Worm (Caenorhabditis elegans) whole organism, L1 larva: ENCODE measurements around the gene B0244.15.

Experiments used
- C04F5.9 ChIP-seq: sonication (generic microtip); optimal IDR thresholded peaks from 2 replicates; lab custom pipeline; 2016; ENCODE audit warnings: missing genetic modification characterization, missing compliant biosample characterization
- C16A3.4 ChIP-seq: fragments of 150-350 bp; optimal IDR thresholded peaks from 2 replicates; lab custom pipeline; 2014; ENCODE audit warnings: missing biosample characterization, missing genetic modification characterization
- Y116A8C.19 ChIP-seq: sonication (generic microtip); optimal IDR thresholded peaks from 2 replicates; lab custom pipeline; 2016; ENCODE audit warnings: missing compliant biosample characterization, missing genetic modification characterization, borderline replicate concordance
- aly-2 ChIP-seq: fragments of 150-350 bp; optimal IDR thresholded peaks from 2 replicates; lab custom pipeline; 2014; ENCODE audit warnings: missing biosample characterization, missing genetic modification characterization
- blmp-1 ChIP-seq: fragments of 150-350 bp; optimal IDR thresholded peaks from 2 replicates; lab custom pipeline; 2014; ENCODE audit warnings: missing biosample characterization, missing genetic modification characterization
- ceh-8 ChIP-seq: fragments of 200-800 bp; sonication (Bioruptor generic); optimal IDR thresholded peaks from 2 replicates; lab custom pipeline; 2018; ENCODE audit warnings: mild to moderate bottlenecking, missing genetic modification characterization, moderate library complexity, missing compliant biosample characterization
- ceh-82 ChIP-seq, 3 experiments: fragments of 150-350 bp in 1 of 3; sonication (generic microtip) in 2 of 3; optimal IDR thresholded peaks; 2 replicates each; lab custom pipeline; 2014 to 2017; ENCODE audit warnings: missing biosample characterization in 3 of 3, missing genetic modification characterization in 3 of 3
- efl-1 ChIP-seq, 4 experiments: fragments of 150-350 bp; optimal IDR thresholded peaks in 3 of 4; peaks in 1 of 4; 1 replicate in 1 of 4; 2 replicates in 3 of 4; lab custom pipeline; 2014; ENCODE audit warnings: missing biosample characterization in 2 of 4, missing genetic modification characterization in 2 of 4, missing genetic modification reagents in 2 of 4
- efl-3 ChIP-seq: fragments of 200-800 bp; sonication (Bioruptor generic); optimal IDR thresholded peaks from 2 replicates; lab custom pipeline; 2018; ENCODE audit warnings: mild to moderate bottlenecking, missing genetic modification characterization, missing compliant biosample characterization
- elt-2 ChIP-seq: sonication (generic microtip); optimal IDR thresholded peaks from 2 replicates; lab custom pipeline; 2016; ENCODE audit warnings: missing genetic modification characterization, mild to moderate bottlenecking, inconsistent platforms, missing compliant biosample characterization, missing genetic modification reagents
- elt-3 ChIP-seq, 6 experiments: fragments of 150-350 bp in 1 of 6; sonication (generic microtip); optimal IDR thresholded peaks; 2 replicates each; lab custom pipeline; 2017 to 2018; ENCODE audit warnings: missing biosample characterization in 6 of 6, missing genetic modification characterization in 6 of 6, inconsistent platforms in 1 of 6
- fkh-10 ChIP-seq: sonication (generic microtip); optimal IDR thresholded peaks from 2 replicates; lab custom pipeline; 2017; ENCODE audit warnings: missing biosample characterization, missing genetic modification reagents, missing genetic modification characterization
- fkh-8 ChIP-seq: sonication (generic microtip); optimal IDR thresholded peaks from 2 replicates; lab custom pipeline; 2016; ENCODE audit warnings: mild to moderate bottlenecking, missing genetic modification characterization, missing compliant biosample characterization
- fos-1 ChIP-seq: fragments of 150-350 bp; optimal IDR thresholded peaks from 2 replicates; lab custom pipeline; 2014; ENCODE audit warnings: missing biosample characterization, missing genetic modification characterization
- grh-1 ChIP-seq: fragments of 200-800 bp; sonication (Bioruptor generic); IDR thresholded peaks from 2 replicates; pipeline ENCODE4 v1.3.6; 2022; ENCODE audit warnings: missing genetic modification reagents, missing genetic modification characterization, missing compliant biosample characterization
- lin-13 ChIP-seq: fragments of 150-350 bp; optimal IDR thresholded peaks from 2 replicates; lab custom pipeline; 2014; ENCODE audit warnings: missing biosample characterization, missing genetic modification reagents, missing genetic modification characterization
- lin-35 ChIP-seq, 2 experiments: fragments of 150-350 bp; optimal IDR thresholded peaks; 2 replicates each; lab custom pipeline; 2014; ENCODE audit warnings: missing biosample characterization in 2 of 2, missing genetic modification characterization in 2 of 2, missing genetic modification reagents in 2 of 2
- lin-39 ChIP-seq: fragments of 150-350 bp; optimal IDR thresholded peaks from 2 replicates; lab custom pipeline; 2014; ENCODE audit warnings: missing biosample characterization, missing genetic modification reagents, missing genetic modification characterization
- mab-9 ChIP-seq: fragments of 200-800 bp; sonication (Bioruptor generic); IDR thresholded peaks from 2 replicates; pipeline ENCODE4 v1.3.6; 2022; ENCODE audit warnings: missing genetic modification reagents, missing genetic modification characterization, missing compliant biosample characterization
- nhr-19 ChIP-seq: fragments of 200-800 bp; sonication (Bioruptor generic); conservative IDR thresholded peaks from 2 replicates; pipeline ENCODE4 v1.3.6; 2022; ENCODE audit warnings: missing genetic modification characterization, missing compliant biosample characterization
- nhr-71 ChIP-seq: sonication (generic microtip); optimal IDR thresholded peaks from 2 replicates; lab custom pipeline; 2016; ENCODE audit warnings: mild to moderate bottlenecking, missing genetic modification characterization, moderate library complexity, missing compliant biosample characterization
- nhr-76 ChIP-seq: sonication (generic microtip); optimal IDR thresholded peaks from 2 replicates; lab custom pipeline; 2017; ENCODE audit warnings: missing biosample characterization, missing genetic modification characterization
- nhr-90 ChIP-seq: sonication (generic microtip); optimal IDR thresholded peaks from 2 replicates; lab custom pipeline; 2016; ENCODE audit warnings: mild to moderate bottlenecking, missing genetic modification characterization, missing compliant biosample characterization; ENCODE audit not compliant: poor library complexity
- skn-1 ChIP-seq: fragments of 150-350 bp; optimal IDR thresholded peaks from 2 replicates; lab custom pipeline; 2014; ENCODE audit warnings: missing biosample characterization, missing genetic modification characterization
- snpc-4 ChIP-seq: fragments of 150-350 bp; optimal IDR thresholded peaks from 2 replicates; lab custom pipeline; 2014; ENCODE audit warnings: missing biosample characterization, missing genetic modification characterization
- sox-4 ChIP-seq: sonication (generic microtip); optimal IDR thresholded peaks from 2 replicates; lab custom pipeline; 2016; ENCODE audit warnings: missing genetic modification characterization, missing compliant biosample characterization
- tlp-1 ChIP-seq: fragments of 150-350 bp; optimal IDR thresholded peaks from 2 replicates; lab custom pipeline; 2014; ENCODE audit warnings: missing biosample characterization, missing genetic modification characterization
- unc-86 ChIP-seq: sonication (generic microtip); optimal IDR thresholded peaks from 2 replicates; lab custom pipeline; 2016; ENCODE audit warnings: missing genetic modification characterization, missing compliant biosample characterization
- unc-98 ChIP-seq: fragments of 200-800 bp; sonication (Bioruptor generic); IDR thresholded peaks from 2 replicates; pipeline ENCODE4 v1.3.6; 2022; ENCODE audit warnings: missing genetic modification characterization, missing compliant biosample characterization
- xbp-1 ChIP-seq: sonication (generic microtip); optimal IDR thresholded peaks from 2 replicates; lab custom pipeline; 2016; ENCODE audit warnings: missing genetic modification characterization, missing compliant biosample characterization

Gene B0244.15

ce11 chrIII:5732925-5733324, 10.3 kb upstream of the B0244.15 start, which contains the start of gene B0244.17:
Gene B0244.17, plus strand, starts transcription at chrIII:5733225.
- TF ChIP-seq efl-3 (GFP tag; lab: Kevin White, UChicago) (no peak), fkh-8 (tag; lab: Kevin White, UChicago) (no peak), lin-39 (tag; lab: Kevin White, UChicago) (no peak), sox-4 (tag; lab: Kevin White, UChicago) (no peak), ceh-82 (tag; optimal IDR thresholded peaks at IDR 0.05; lab: Kevin White, UChicago) (no peak), unc-86 (no peak), blmp-1 (no peak), Y116A8C.19 (tag; lab: Kevin White, UChicago) (no peak)

ce11 chrIII:5734328-5734727, 8.9 kb upstream of the B0244.15 start:
- no peak for TF ChIP-seq lin-13 (GFP tag; lab: Kevin White, UChicago)
- TF ChIP-seq nhr-76 (tag; lab: Kevin White, UChicago) = no peak
- TF ChIP-seq mab-9 (GFP tag; lab: Robert Waterston, UW) = no peak
- no peak for TF ChIP-seq snpc-4 (tag; lab: Kevin White, UChicago)

- TF ChIP-seq tlp-1 (tag; lab: Kevin White, UChicago) (peak; percentile 28), C04F5.9 (tag; lab: Kevin White, UChicago) (no peak), elt-3 (tag; optimal IDR thresholded peaks at IDR 0.05; lab: Kevin White, UChicago) (no peak), elt-2 (tag; lab: Kevin White, UChicago) (peak; percentile 74)
- TF ChIP-seq, all 84 proteins: peak for 2
Measured at ce11 chrIII:5734905-5735304, 8.3 kb upstream of the B0244.15 start, which contains the start of gene B0244.10. Gene B0244.10, plus strand, starts transcription at chrIII:5735158.

ce11 chrIII:5737708-5738107, 5.5 kb upstream of the B0244.15 start, which contains the start of gene B0244.6:
Gene B0244.6, plus strand, starts transcription at chrIII:5738008.
- TF ChIP-seq ceh-8 (GFP tag; lab: Kevin White, UChicago) (no peak), nhr-71 (tag; lab: Kevin White, UChicago) (no peak), nhr-90 (tag; lab: Kevin White, UChicago) (no peak)
- TF ChIP-seq, all 84 proteins: peak for 0

ce11 chrIII:5740666-5741065, 2.5 kb upstream of the B0244.15 start, which contains the start of gene B0244.16:
Gene B0244.16, plus strand, starts transcription at chrIII:5740966.
- TF ChIP-seq nhr-19 (GFP tag; lab: Robert Waterston, UW) = no peak
- no peak for TF ChIP-seq skn-1 (tag; lab: Kevin White, UChicago)
- TF ChIP-seq tlp-1 (tag; lab: Kevin White, UChicago) = no peak
- no peak for TF ChIP-seq lin-35 (GFP tag; optimal IDR thresholded peaks at IDR 0.05; lab: Kevin White, UChicago)
- TF ChIP-seq efl-1 (optimal IDR thresholded peaks at IDR 0.05; lab: Kevin White, UChicago) = no peak
- peak in 1 of 2 experiments; percentile 15 for TF ChIP-seq efl-1 (GFP tag; optimal IDR thresholded peaks at IDR 0.05 in 1 of 2; lab: Kevin White, UChicago)
- TF ChIP-seq xbp-1 (tag; lab: Kevin White, UChicago) = no peak
- no peak for TF ChIP-seq C16A3.4 (tag; lab: Kevin White, UChicago)

ce11 chrIII:5744579-5744978, 1.4 kb downstream of the B0244.15 start, which contains the start of gene B0244.5:
Gene B0244.5, plus strand, starts transcription at chrIII:5744879.
- no peak for TF ChIP-seq aly-2 (tag; lab: Kevin White, UChicago)

- TF ChIP-seq unc-86 = no peak
- TF ChIP-seq grh-1 (GFP tag; lab: Robert Waterston, UW) = no peak
- no peak for TF ChIP-seq fos-1 (tag; lab: Kevin White, UChicago)
- no peak for TF ChIP-seq fkh-10
- no peak for TF ChIP-seq unc-98 (GFP tag; lab: Robert Waterston, UW)
- TF ChIP-seq xbp-1 (tag; lab: Kevin White, UChicago) = no peak
- no peak for TF ChIP-seq elt-3 (tag; optimal IDR thresholded peaks at IDR 0.05; lab: Kevin White, UChicago)
Measured at ce11 chrIII:5747185-5747584, 4.0 kb downstream of the B0244.15 start, which contains the start of gene B0244.4. Gene B0244.4, plus strand, starts transcription at chrIII:5747485.
